Worm (Caenorhabditis elegans): ENCODE measurements around the gene ttr-17.

ttr-17 gene

DNA sequence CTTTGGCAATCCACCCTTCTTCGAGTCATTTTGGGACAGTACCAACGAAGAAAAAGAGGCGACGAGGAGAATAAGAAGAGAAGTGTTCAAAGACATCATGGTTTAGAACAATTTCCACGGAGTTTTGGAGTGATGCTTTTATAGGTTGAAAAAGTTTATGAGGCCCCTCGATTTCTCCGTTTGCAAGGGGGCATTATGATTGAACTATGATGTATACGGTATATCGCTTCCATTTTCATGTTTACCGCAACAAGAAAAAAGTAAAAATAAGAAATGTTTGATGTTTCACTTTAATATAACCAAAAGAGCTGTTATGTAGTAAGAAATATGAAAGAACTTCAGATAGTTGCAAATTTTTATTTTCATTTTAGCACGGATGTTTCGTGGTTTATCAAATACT is 34.6 kb upstream of the ttr-17 start, which contains the start of gene srlf-18:
TSS of gene srlf-18 (minus strand) at position 101 of the 400 bp plus-strand sequence.
- no peak for TF ChIP-seq ceh-13 (GFP tag; optimal IDR thresholded peaks at IDR 0.05)
- TF ChIP-seq F13C5.2 (tag; optimal IDR thresholded peaks at IDR 0.05) = no peak
- TF ChIP-seq scrt-1 (GFP tag; IDR thresholded peaks at IDR 0.05) = no peak
- TF ChIP-seq B0310.2 (tag; optimal IDR thresholded peaks at IDR 0.05) = no peak
- TF ChIP-seq sea-1 (GFP tag; conservative IDR thresholded peaks at IDR 0.05) = no peak
- no peak for TF ChIP-seq flt-1 (GFP tag; IDR thresholded peaks at IDR 0.05)
- TF ChIP-seq ama-1 (optimal IDR thresholded peaks at IDR 0.05) = no peak
- TF ChIP-seq tra-4 (tag; optimal IDR thresholded peaks at IDR 0.05) = no peak
- TF ChIP-seq hmg-4 (GFP tag; optimal IDR thresholded peaks at IDR 0.05) = no peak
- TF ChIP-seq aly-1 (tag; optimal IDR thresholded peaks at IDR 0.05) = no peak
- no peak for TF ChIP-seq hnd-1 (tag; optimal IDR thresholded peaks at IDR 0.05)
- no peak for TF ChIP-seq tbx-11 (GFP tag; IDR thresholded peaks at IDR 0.05)
- TF ChIP-seq ceh-36 (tag; optimal IDR thresholded peaks at IDR 0.05) = no peak
- no peak for TF ChIP-seq pes-1 (GFP tag; IDR thresholded peaks at IDR 0.05)
- no peak for TF ChIP-seq hmbx-1 (tag; optimal IDR thresholded peaks at IDR 0.05)
- TF ChIP-seq ets-7 (tag; optimal IDR thresholded peaks at IDR 0.05) = no peak
- TF ChIP-seq tbx-37 (GFP tag; conservative IDR thresholded peaks at IDR 0.05) = no peak

DNA sequence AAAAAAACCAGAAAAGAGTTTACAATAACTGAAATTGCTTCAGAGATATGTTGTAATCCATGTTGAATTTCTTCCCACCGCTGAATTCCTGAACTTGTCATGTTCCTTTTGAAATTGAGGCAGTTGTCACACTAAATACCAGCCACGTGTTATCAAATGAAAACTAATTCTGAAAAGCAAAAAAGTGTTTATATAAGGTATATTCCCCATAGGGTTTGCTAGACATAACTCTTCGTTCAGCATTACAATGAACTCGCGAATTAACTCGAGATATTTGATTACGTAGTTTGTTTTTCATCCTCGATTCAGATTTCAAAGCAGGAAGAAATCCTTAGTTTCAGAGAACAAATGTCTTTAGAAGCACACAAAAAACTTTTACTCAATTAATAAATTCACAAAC is 33.4 kb upstream of the ttr-17 start, which contains the start of gene str-3:
TSS of gene str-3 (minus strand) at position 101 of the 400 bp plus-strand sequence.
- TF ChIP-seq sea-1 (GFP tag; conservative IDR thresholded peaks at IDR 0.05) (no peak), scrt-1 (GFP tag; IDR thresholded peaks at IDR 0.05) (no peak), hmbx-1 (tag; optimal IDR thresholded peaks at IDR 0.05) (no peak), flt-1 (GFP tag; IDR thresholded peaks at IDR 0.05) (no peak), aly-1 (tag; optimal IDR thresholded peaks at IDR 0.05) (no peak), tbx-11 (GFP tag; IDR thresholded peaks at IDR 0.05) (no peak), hnd-1 (tag; optimal IDR thresholded peaks at IDR 0.05) (no peak), F13C5.2 (tag; optimal IDR thresholded peaks at IDR 0.05) (no peak), tra-4 (tag; optimal IDR thresholded peaks at IDR 0.05) (no peak), tbx-37 (GFP tag; conservative IDR thresholded peaks at IDR 0.05) (no peak), ama-1 (optimal IDR thresholded peaks at IDR 0.05) (no peak), ets-7 (tag; optimal IDR thresholded peaks at IDR 0.05) (no peak)

DNA sequence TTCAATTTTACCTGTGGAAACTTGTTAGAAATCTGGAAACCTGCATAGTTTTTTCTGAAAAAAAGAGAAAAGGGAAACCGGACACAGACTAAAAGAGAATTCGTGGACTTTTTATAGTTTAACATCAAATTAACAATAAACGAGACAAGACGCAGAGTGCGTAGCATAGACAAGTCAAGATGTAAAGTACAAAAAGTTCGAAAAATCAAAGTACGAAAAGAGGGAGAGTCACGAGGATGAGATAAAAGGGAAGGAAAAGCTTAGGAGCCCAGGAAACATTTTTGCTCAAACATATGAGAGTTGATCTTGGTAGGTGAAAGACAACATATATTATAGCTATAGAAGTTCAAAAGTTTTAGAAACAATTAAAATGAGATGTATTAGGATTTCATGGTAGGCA is 31.0 kb upstream of the ttr-17 start, which contains the start of gene M7.12:
TSS of gene M7.12 (minus strand) at position 188 of the 400 bp plus-strand sequence.
- TF ChIP-seq B0310.2 (tag; optimal IDR thresholded peaks at IDR 0.05) (no peak), ets-7 (tag; optimal IDR thresholded peaks at IDR 0.05) (no peak)

DNA sequence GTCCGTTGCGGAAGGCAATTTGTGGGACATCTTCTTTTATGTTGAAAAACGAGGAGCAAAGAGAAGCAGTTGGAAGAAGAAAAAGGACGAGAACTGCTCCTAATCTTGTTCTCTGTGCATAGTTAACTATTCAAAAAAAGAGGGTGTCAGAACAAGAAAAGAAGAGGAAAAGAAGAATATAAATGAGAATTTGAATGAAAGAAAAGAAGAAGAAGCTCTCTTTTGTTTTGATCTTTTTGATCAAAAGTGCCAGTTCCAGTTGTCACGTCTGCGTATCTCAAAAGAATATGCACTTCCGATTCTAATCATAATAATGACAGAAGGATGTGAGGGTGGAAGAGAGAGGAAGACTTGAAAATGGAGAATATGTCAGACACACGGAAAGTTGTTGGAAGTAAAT is 28.1 kb upstream of the ttr-17 start, which contains the start of gene M7.8:
TSS of gene M7.8 (minus strand) at position 112 of the 400 bp plus-strand sequence.
- TF ChIP-seq ceh-36 (tag; optimal IDR thresholded peaks at IDR 0.05) = no peak
- no peak for TF ChIP-seq B0310.2 (tag; optimal IDR thresholded peaks at IDR 0.05)
- TF ChIP-seq hmg-4 (GFP tag; optimal IDR thresholded peaks at IDR 0.05) = no peak
- no peak for TF ChIP-seq flt-1 (GFP tag; IDR thresholded peaks at IDR 0.05)
- no peak for TF ChIP-seq ets-7 (tag; optimal IDR thresholded peaks at IDR 0.05)
- no peak for TF ChIP-seq ceh-13 (GFP tag; optimal IDR thresholded peaks at IDR 0.05)
- no peak for TF ChIP-seq ama-1 (optimal IDR thresholded peaks at IDR 0.05)
- no peak for TF ChIP-seq sea-1 (GFP tag; conservative IDR thresholded peaks at IDR 0.05)

DNA sequence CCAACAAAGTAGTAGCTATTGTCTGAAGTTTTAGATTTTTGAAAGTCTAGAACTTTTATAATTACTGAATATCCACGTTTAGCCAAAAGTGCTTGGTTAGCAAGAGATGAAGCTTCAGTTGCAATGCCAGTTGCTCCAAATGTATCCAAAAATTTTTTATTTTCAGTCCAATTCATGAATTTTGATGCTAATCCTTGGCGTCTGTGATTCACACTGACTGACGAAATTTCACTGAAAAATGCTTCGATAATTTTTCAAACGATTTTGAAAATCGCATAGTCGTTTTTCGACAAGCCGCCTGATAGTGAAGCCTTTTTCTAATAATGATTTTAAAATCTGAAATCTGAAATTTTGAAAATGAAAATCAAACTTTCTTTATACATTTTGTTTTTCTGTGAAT is 27.2 kb upstream of the ttr-17 start:
- no peak for TF ChIP-seq ceh-36 (tag; optimal IDR thresholded peaks at IDR 0.05)
- no peak for TF ChIP-seq flt-1 (GFP tag; IDR thresholded peaks at IDR 0.05)
- no peak for TF ChIP-seq tbx-11 (GFP tag; IDR thresholded peaks at IDR 0.05)
- no peak for TF ChIP-seq tbx-37 (GFP tag; conservative IDR thresholded peaks at IDR 0.05)
- TF ChIP-seq B0310.2 (tag; optimal IDR thresholded peaks at IDR 0.05) = no peak
- TF ChIP-seq F13C5.2 (tag; optimal IDR thresholded peaks at IDR 0.05) = no peak
- no peak for TF ChIP-seq sea-1 (GFP tag; conservative IDR thresholded peaks at IDR 0.05)
- TF ChIP-seq pes-1 (GFP tag; IDR thresholded peaks at IDR 0.05) = no peak
- TF ChIP-seq tra-4 (tag; optimal IDR thresholded peaks at IDR 0.05) = no peak
- no peak for TF ChIP-seq hnd-1 (tag; optimal IDR thresholded peaks at IDR 0.05)
- no peak for TF ChIP-seq ceh-13 (GFP tag; optimal IDR thresholded peaks at IDR 0.05)
- TF ChIP-seq ets-7 (tag; optimal IDR thresholded peaks at IDR 0.05) = no peak
- TF ChIP-seq hmbx-1 (tag; optimal IDR thresholded peaks at IDR 0.05) = no peak
- no peak for TF ChIP-seq hmg-4 (GFP tag; optimal IDR thresholded peaks at IDR 0.05)
- no peak for TF ChIP-seq scrt-1 (GFP tag; IDR thresholded peaks at IDR 0.05)
- no peak for TF ChIP-seq aly-1 (tag; optimal IDR thresholded peaks at IDR 0.05)
- no peak for TF ChIP-seq ama-1 (optimal IDR thresholded peaks at IDR 0.05)

DNA sequence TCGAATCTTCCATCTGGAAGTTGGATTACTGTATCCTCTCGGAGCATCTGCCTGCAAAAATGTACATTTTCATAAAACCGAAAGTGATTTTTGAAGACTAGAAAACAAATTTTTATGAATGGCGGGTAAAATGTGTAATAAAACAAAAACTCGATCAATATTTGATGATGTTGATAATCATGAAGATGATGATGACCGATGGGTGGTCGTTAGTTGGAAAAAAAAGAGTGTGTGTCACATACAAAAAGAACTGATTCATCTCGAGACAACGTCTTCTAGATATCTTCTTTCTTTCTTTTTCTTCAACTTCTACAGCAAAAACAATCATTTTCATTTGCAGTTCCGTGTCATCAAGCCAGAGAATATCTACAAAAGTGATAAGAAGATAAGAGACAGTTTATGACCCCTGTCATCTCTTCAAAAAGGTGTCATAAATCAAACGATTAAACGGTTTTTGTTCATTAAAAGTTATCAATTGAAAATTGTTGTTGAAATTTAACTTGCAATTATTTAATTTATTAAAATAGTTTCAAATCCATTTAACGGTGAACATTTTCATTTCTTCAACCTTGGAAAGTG is 25.8 kb upstream of the ttr-17 start, which contains the start of gene bcc-1:
TSS of gene bcc-1 (minus strand) at position 51 of the 579 bp plus-strand sequence.
- TF ChIP-seq tbx-11 (GFP tag; IDR thresholded peaks at IDR 0.05) (no peak), hnd-1 (tag; optimal IDR thresholded peaks at IDR 0.05) (no peak), hmg-4 (GFP tag; optimal IDR thresholded peaks at IDR 0.05) (no peak), ama-1 (optimal IDR thresholded peaks at IDR 0.05) (no peak), tbx-37 (GFP tag; conservative IDR thresholded peaks at IDR 0.05) (no peak), aly-1 (tag; optimal IDR thresholded peaks at IDR 0.05) (no peak), hmbx-1 (tag; optimal IDR thresholded peaks at IDR 0.05) (no peak), ets-7 (tag; optimal IDR thresholded peaks at IDR 0.05) (no peak), ceh-13 (GFP tag; optimal IDR thresholded peaks at IDR 0.05) (no peak), F13C5.2 (tag; optimal IDR thresholded peaks at IDR 0.05) (no peak), ceh-36 (tag; optimal IDR thresholded peaks at IDR 0.05) (no peak)

DNA sequence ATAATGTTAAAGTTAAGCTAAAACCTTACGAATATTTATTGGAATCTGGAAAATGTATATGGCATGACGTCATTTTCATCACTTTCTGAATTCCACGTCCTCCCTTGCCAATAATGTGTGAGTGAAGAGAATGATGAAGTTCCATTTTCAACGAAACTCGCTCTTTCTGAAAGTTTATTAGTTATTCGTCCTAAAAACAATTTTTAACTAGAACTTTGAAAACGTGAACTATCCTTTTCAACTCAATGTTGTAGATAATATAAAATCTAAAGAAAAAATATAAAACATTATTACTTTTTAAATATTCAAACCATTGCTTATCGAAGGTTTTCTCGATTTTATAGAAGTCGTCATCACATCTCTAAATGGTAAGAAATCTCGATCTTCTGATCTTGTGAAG is 22.7 kb upstream of the ttr-17 start, which contains the start of gene M7.7:
TSS of gene M7.7 (plus strand) at position 301 of the 400 bp plus-strand sequence.
- TF ChIP-seq hmg-4 (GFP tag; optimal IDR thresholded peaks at IDR 0.05) (no peak), ama-1 (optimal IDR thresholded peaks at IDR 0.05) (no peak), pes-1 (GFP tag; IDR thresholded peaks at IDR 0.05) (no peak)

DNA sequence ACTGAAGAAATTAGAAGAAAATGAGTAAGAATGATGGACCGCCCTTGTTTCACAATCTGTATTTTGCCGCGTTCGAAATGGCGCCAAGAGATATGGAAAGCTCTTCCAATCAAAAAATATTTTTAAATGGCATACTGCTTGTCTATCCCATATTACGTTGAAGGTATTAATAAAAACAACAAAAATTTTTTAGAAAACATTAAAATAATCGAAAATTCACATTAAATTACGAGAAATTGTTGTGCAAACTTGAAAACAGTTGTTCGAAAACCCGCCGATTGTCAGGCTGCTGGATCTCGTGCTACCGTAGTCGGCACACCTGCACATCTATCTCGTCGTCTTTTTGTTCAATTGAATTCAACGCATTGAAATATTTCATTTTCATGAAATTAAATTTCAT is 16.8 kb upstream of the ttr-17 start, which contains the start of gene klc-1:
TSS of gene klc-1 (plus strand) at position 127 of the 400 bp plus-strand sequence.
- no peak for TF ChIP-seq flt-1 (GFP tag; IDR thresholded peaks at IDR 0.05)
- no peak for TF ChIP-seq scrt-1 (GFP tag; IDR thresholded peaks at IDR 0.05)
- TF ChIP-seq tbx-11 (GFP tag; IDR thresholded peaks at IDR 0.05) = no peak
- no peak for TF ChIP-seq ceh-13 (GFP tag; optimal IDR thresholded peaks at IDR 0.05)
- TF ChIP-seq ets-7 (tag; optimal IDR thresholded peaks at IDR 0.05) = no peak
- no peak for TF ChIP-seq pes-1 (GFP tag; IDR thresholded peaks at IDR 0.05)
- no peak for TF ChIP-seq hmg-4 (GFP tag; optimal IDR thresholded peaks at IDR 0.05)
- no peak for TF ChIP-seq F13C5.2 (tag; optimal IDR thresholded peaks at IDR 0.05)
- TF ChIP-seq tra-4 (tag; optimal IDR thresholded peaks at IDR 0.05) = no peak
- no peak for TF ChIP-seq ceh-36 (tag; optimal IDR thresholded peaks at IDR 0.05)
- no peak for TF ChIP-seq sea-1 (GFP tag; conservative IDR thresholded peaks at IDR 0.05)
- TF ChIP-seq hnd-1 (tag; optimal IDR thresholded peaks at IDR 0.05) = no peak
- no peak for TF ChIP-seq tbx-37 (GFP tag; conservative IDR thresholded peaks at IDR 0.05)
- TF ChIP-seq hmbx-1 (tag; optimal IDR thresholded peaks at IDR 0.05) = no peak
- TF ChIP-seq B0310.2 (tag; optimal IDR thresholded peaks at IDR 0.05) = no peak
- no peak for TF ChIP-seq aly-1 (tag; optimal IDR thresholded peaks at IDR 0.05)
- TF ChIP-seq ama-1 (optimal IDR thresholded peaks at IDR 0.05) = no peak
